Worm (Caenorhabditis elegans) whole organism, L2 larva: ENCODE measurements around the gene F46B6.2.

ENCODE experiments used
- R02D3.7 ChIP-seq: fragments of 150-350 bp; optimal IDR thresholded peaks from 2 replicates; lab custom pipeline; 2014; ENCODE audit warnings: missing biosample characterization, missing genetic modification characterization
- aly-2 ChIP-seq: fragments of 150-350 bp; optimal IDR thresholded peaks from 2 replicates; lab custom pipeline; 2014; ENCODE audit warnings: missing biosample characterization, missing genetic modification characterization
- egl-27 ChIP-seq: sonication (generic microtip); optimal IDR thresholded peaks from 3 replicates; lab custom pipeline; 2017; ENCODE audit warnings: missing biosample characterization, missing genetic modification reagents, missing genetic modification characterization
- lsy-2 ChIP-seq, 2 experiments: fragments of 150-350 bp in 1 of 2; sonication (generic microtip) in 1 of 2; optimal IDR thresholded peaks; 2 replicates each; lab custom pipeline; 2014 to 2017; ENCODE audit warnings: missing biosample characterization in 2 of 2, missing genetic modification characterization in 2 of 2
- mdl-1 ChIP-seq, 2 experiments: fragments of 150-350 bp in 1 of 2; sonication (generic microtip) in 1 of 2; optimal IDR thresholded peaks; 2 replicates each; lab custom pipeline; 2017; ENCODE audit warnings: missing biosample characterization in 2 of 2, missing genetic modification characterization in 2 of 2
- nhr-12 ChIP-seq: fragments of 150-350 bp; optimal IDR thresholded peaks from 2 replicates; lab custom pipeline; 2014; ENCODE audit warnings: missing biosample characterization, missing genetic modification characterization
- nhr-237 ChIP-seq: fragments of 150-350 bp; optimal IDR thresholded peaks from 2 replicates; lab custom pipeline; 2014; ENCODE audit warnings: missing biosample characterization, missing genetic modification characterization
- nhr-6 ChIP-seq: fragments of 150-350 bp; optimal IDR thresholded peaks from 2 replicates; lab custom pipeline; 2014; ENCODE audit warnings: missing biosample characterization, missing genetic modification characterization
- unc-55 ChIP-seq: fragments of 150-350 bp; sonication (generic microtip); optimal IDR thresholded peaks from 3 replicates; lab custom pipeline; 2014; ENCODE audit warnings: missing biosample characterization, missing genetic modification reagents, missing genetic modification characterization

ce11 chrV:9786721-9787131, 14.6 kb downstream of the F46B6.2 start, which contains the start of gene F46B6.6:
- TF ChIP-seq mdl-1 (tag; optimal IDR thresholded peaks at IDR 0.05; lab: Kevin White, UChicago) (no peak), R02D3.7 (tag; lab: Kevin White, UChicago) (no peak), nhr-12 (no peak), lsy-2 (tag; optimal IDR thresholded peaks at IDR 0.05; lab: Kevin White, UChicago) (no peak), nhr-6 (tag; lab: Kevin White, UChicago) (no peak), nhr-237 (tag; lab: Kevin White, UChicago) (no peak), egl-27 (tag; lab: Kevin White, UChicago) (no peak), unc-55 (GFP tag; lab: Kevin White, UChicago) (no peak), aly-2 (tag; lab: Kevin White, UChicago) (no peak)
